Worm (Caenorhabditis elegans) whole organism, L1 larva: Measurements from ENCODE around the gene Y62E10A.23.
A peak's percentile ranks its signal among the peaks of the same experiment; 100 is the strongest.

Source experiments
- C04F5.9 ChIP-seq: sonication (generic microtip); optimal IDR thresholded peaks from 2 replicates; lab custom pipeline; 2016; ENCODE audit warnings: missing genetic modification characterization, missing compliant biosample characterization
- C34B4.2 ChIP-seq: sonication (generic microtip); optimal IDR thresholded peaks from 2 replicates; lab custom pipeline; 2017; ENCODE audit warnings: mild to moderate bottlenecking, missing genetic modification characterization, missing compliant biosample characterization
- aha-1 ChIP-seq: fragments of 150-350 bp; optimal IDR thresholded peaks from 2 replicates; lab custom pipeline; 2014; ENCODE audit warnings: missing biosample characterization, missing genetic modification characterization
- ceh-63 ChIP-seq: fragments of 200-800 bp; sonication (Bioruptor generic); optimal IDR thresholded peaks from 2 replicates; lab custom pipeline; 2018; ENCODE audit warnings: mild to moderate bottlenecking, missing genetic modification characterization, missing compliant biosample characterization
- ces-1 ChIP-seq: fragments of 150-350 bp; optimal IDR thresholded peaks from 2 replicates; lab custom pipeline; 2014; ENCODE audit warnings: missing biosample characterization, missing genetic modification reagents, missing genetic modification characterization
- dsc-1 ChIP-seq: sonication (generic microtip); optimal IDR thresholded peaks from 2 replicates; lab custom pipeline; 2016; ENCODE audit warnings: mild to moderate bottlenecking, missing genetic modification characterization, missing compliant biosample characterization
- efl-1 ChIP-seq, 4 experiments: fragments of 150-350 bp; optimal IDR thresholded peaks in 3 of 4; peaks in 1 of 4; 1 replicate in 1 of 4; 2 replicates in 3 of 4; lab custom pipeline; 2014; ENCODE audit warnings: missing biosample characterization in 2 of 4, missing genetic modification characterization in 2 of 4, missing genetic modification reagents in 2 of 4
- elt-2 ChIP-seq: sonication (generic microtip); optimal IDR thresholded peaks from 2 replicates; lab custom pipeline; 2016; ENCODE audit warnings: missing genetic modification characterization, mild to moderate bottlenecking, inconsistent platforms, missing compliant biosample characterization, missing genetic modification reagents
- elt-3 ChIP-seq, 6 experiments: fragments of 150-350 bp in 1 of 6; sonication (generic microtip); optimal IDR thresholded peaks; 2 replicates each; lab custom pipeline; 2017 to 2018; ENCODE audit warnings: missing biosample characterization in 6 of 6, missing genetic modification characterization in 6 of 6, inconsistent platforms in 1 of 6
- ets-5 ChIP-seq: fragments of 200-800 bp; sonication (Bioruptor generic); IDR thresholded peaks from 2 replicates; pipeline ENCODE4 v1.3.6; 2022; ENCODE audit warnings: missing genetic modification characterization, missing compliant biosample characterization
- fkh-10 ChIP-seq: sonication (generic microtip); optimal IDR thresholded peaks from 2 replicates; lab custom pipeline; 2017; ENCODE audit warnings: missing biosample characterization, missing genetic modification reagents, missing genetic modification characterization
- fkh-4 ChIP-seq: sonication (generic microtip); optimal IDR thresholded peaks from 2 replicates; lab custom pipeline; 2016; ENCODE audit warnings: missing compliant biosample characterization, missing genetic modification characterization, borderline replicate concordance
- grh-1 ChIP-seq: fragments of 200-800 bp; sonication (Bioruptor generic); IDR thresholded peaks from 2 replicates; pipeline ENCODE4 v1.3.6; 2022; ENCODE audit warnings: missing genetic modification reagents, missing genetic modification characterization, missing compliant biosample characterization
- isw-1 ChIP-seq: fragments of 200-800 bp; sonication (Bioruptor generic); IDR thresholded peaks from 2 replicates; pipeline ENCODE4 v1.3.6; 2022; ENCODE audit warnings: missing genetic modification characterization, missing compliant biosample characterization
- lin-35 ChIP-seq, 2 experiments: fragments of 150-350 bp; optimal IDR thresholded peaks; 2 replicates each; lab custom pipeline; 2014; ENCODE audit warnings: missing biosample characterization in 2 of 2, missing genetic modification characterization in 2 of 2, missing genetic modification reagents in 2 of 2
- lir-3 ChIP-seq: sonication (generic microtip); optimal IDR thresholded peaks from 2 replicates; lab custom pipeline; 2016; ENCODE audit warnings: mild to moderate bottlenecking, missing genetic modification characterization, moderate library complexity, missing compliant biosample characterization; ENCODE audit not compliant: poor library complexity
- mdl-1 ChIP-seq, 2 experiments: fragments of 150-350 bp; optimal IDR thresholded peaks; 2 replicates each; lab custom pipeline; 2014 to 2017; ENCODE audit warnings: missing biosample characterization in 2 of 2, missing genetic modification characterization in 2 of 2, inconsistent platforms in 1 of 2
- nhr-11 ChIP-seq: fragments of 150-350 bp; optimal IDR thresholded peaks from 2 replicates; lab custom pipeline; 2014; ENCODE audit warnings: missing biosample characterization, missing genetic modification characterization
- nhr-12 ChIP-seq: sonication (generic microtip); optimal IDR thresholded peaks from 2 replicates; lab custom pipeline; 2017; ENCODE audit warnings: missing biosample characterization, missing genetic modification characterization
- nhr-20 ChIP-seq: sonication (generic microtip); optimal IDR thresholded peaks from 2 replicates; lab custom pipeline; 2016; ENCODE audit warnings: mild to moderate bottlenecking, missing genetic modification characterization, missing compliant biosample characterization
- nhr-71 ChIP-seq: sonication (generic microtip); optimal IDR thresholded peaks from 2 replicates; lab custom pipeline; 2016; ENCODE audit warnings: mild to moderate bottlenecking, missing genetic modification characterization, moderate library complexity, missing compliant biosample characterization
- nhr-76 ChIP-seq: sonication (generic microtip); optimal IDR thresholded peaks from 2 replicates; lab custom pipeline; 2017; ENCODE audit warnings: missing biosample characterization, missing genetic modification characterization
- nhr-84 ChIP-seq: sonication (generic microtip); optimal IDR thresholded peaks from 2 replicates; lab custom pipeline; 2017; ENCODE audit warnings: missing biosample characterization, missing genetic modification characterization
- nhr-85 ChIP-seq: sonication (generic microtip); peaks from one replicate; lab custom pipeline; 2016; ENCODE audit warnings: missing genetic modification characterization, inconsistent platforms, missing compliant biosample characterization
- nhr-90 ChIP-seq: sonication (generic microtip); optimal IDR thresholded peaks from 2 replicates; lab custom pipeline; 2016; ENCODE audit warnings: mild to moderate bottlenecking, missing genetic modification characterization, missing compliant biosample characterization; ENCODE audit not compliant: poor library complexity
- pqm-1 ChIP-seq: sonication (generic microtip); optimal IDR thresholded peaks from 3 replicates; lab custom pipeline; 2017; ENCODE audit warnings: missing biosample characterization, missing genetic modification characterization
- skn-1 ChIP-seq: fragments of 150-350 bp; optimal IDR thresholded peaks from 2 replicates; lab custom pipeline; 2014; ENCODE audit warnings: missing biosample characterization, missing genetic modification characterization
- snu-23 ChIP-seq: sonication (generic microtip); optimal IDR thresholded peaks from 2 replicates; lab custom pipeline; 2016; ENCODE audit warnings: missing genetic modification characterization, missing compliant biosample characterization
- tbx-2 ChIP-seq: sonication (generic microtip); optimal IDR thresholded peaks from 2 replicates; lab custom pipeline; 2016; ENCODE audit warnings: missing genetic modification characterization, missing compliant biosample characterization
- unc-130 ChIP-seq: fragments of 150-350 bp; optimal IDR thresholded peaks from 2 replicates; lab custom pipeline; 2017; ENCODE audit warnings: missing biosample characterization, missing genetic modification characterization, inconsistent platforms
- unc-62 ChIP-seq: fragments of 150-350 bp; optimal IDR thresholded peaks from 2 replicates; lab custom pipeline; 2014; ENCODE audit warnings: missing biosample characterization, missing genetic modification reagents, missing genetic modification characterization
- unc-98 ChIP-seq: fragments of 200-800 bp; sonication (Bioruptor generic); IDR thresholded peaks from 2 replicates; pipeline ENCODE4 v1.3.6; 2022; ENCODE audit warnings: missing genetic modification characterization, missing compliant biosample characterization
- xbp-1 ChIP-seq: sonication (generic microtip); optimal IDR thresholded peaks from 2 replicates; lab custom pipeline; 2016; ENCODE audit warnings: missing genetic modification characterization, missing compliant biosample characterization

The Y62E10A.23 gene

DNA sequence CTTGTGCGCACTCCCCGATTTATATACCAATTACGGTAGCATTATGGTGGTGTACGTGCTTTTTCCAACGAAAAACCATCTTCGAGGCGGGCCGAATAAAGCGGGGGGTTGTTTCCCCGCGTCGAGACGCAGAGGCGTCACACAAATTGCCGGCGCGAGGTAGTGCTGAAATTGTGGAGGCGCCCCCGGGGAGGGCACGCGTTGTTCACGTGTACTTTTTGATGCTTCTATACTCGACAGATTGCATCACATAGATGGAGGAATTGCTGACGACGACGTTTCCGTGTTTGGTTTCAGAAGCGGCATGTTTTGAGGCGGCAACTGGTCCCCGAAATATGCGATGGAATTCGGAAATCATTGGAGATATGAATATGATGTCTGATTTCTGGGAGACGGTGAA lies 9.1 kb downstream of the Y62E10A.23 start (continued):
- TF ChIP-seq skn-1 (tag; lab: Kevin White, UChicago) = peak; percentile 88
- no peak for TF ChIP-seq fkh-4 (tag; lab: Kevin White, UChicago)
- TF ChIP-seq lir-3 (tag; lab: Kevin White, UChicago) = peak; percentile 62
- peak; percentile 66 to 81 for TF ChIP-seq efl-1 (optimal IDR thresholded peaks at IDR 0.05; lab: Kevin White, UChicago)
- TF ChIP-seq efl-1 (GFP tag; optimal IDR thresholded peaks at IDR 0.05 in 1 of 2; lab: Kevin White, UChicago) = peak; percentile 40 to 96
- TF ChIP-seq elt-3 (tag; optimal IDR thresholded peaks at IDR 0.05; lab: Kevin White, UChicago) = peak in 3 of 6 experiments; percentile 36 to 81 (median 74)
- TF ChIP-seq C04F5.9 (tag; lab: Kevin White, UChicago) = no peak
- TF ChIP-seq nhr-12 (tag; lab: Kevin White, UChicago) = no peak
- TF ChIP-seq grh-1 (GFP tag; lab: Robert Waterston, UW) = peak; percentile 76
- TF ChIP-seq pqm-1 (tag; lab: Kevin White, UChicago) = peak; percentile 58
- no peak for TF ChIP-seq nhr-84 (tag; lab: Kevin White, UChicago)
- peak; percentile 79 for TF ChIP-seq xbp-1 (tag; lab: Kevin White, UChicago)
- TF ChIP-seq isw-1 = peak; percentile 63
- no peak for TF ChIP-seq nhr-76 (tag; lab: Kevin White, UChicago)
- TF ChIP-seq tbx-2 (tag; lab: Kevin White, UChicago) = peak; percentile 91
- TF ChIP-seq aha-1 (tag; lab: Kevin White, UChicago) = peak; percentile 93
- no peak for TF ChIP-seq ets-5 (GFP tag; lab: Robert Waterston, UW)
- TF ChIP-seq dsc-1 = peak; percentile 43
- TF ChIP-seq nhr-11 = peak; percentile 36
- TF ChIP-seq snu-23 = peak; percentile 96
- TF ChIP-seq nhr-85 (tag; lab: Kevin White, UChicago) = peak; percentile 96
- TF ChIP-seq ces-1 = no peak

DNA sequence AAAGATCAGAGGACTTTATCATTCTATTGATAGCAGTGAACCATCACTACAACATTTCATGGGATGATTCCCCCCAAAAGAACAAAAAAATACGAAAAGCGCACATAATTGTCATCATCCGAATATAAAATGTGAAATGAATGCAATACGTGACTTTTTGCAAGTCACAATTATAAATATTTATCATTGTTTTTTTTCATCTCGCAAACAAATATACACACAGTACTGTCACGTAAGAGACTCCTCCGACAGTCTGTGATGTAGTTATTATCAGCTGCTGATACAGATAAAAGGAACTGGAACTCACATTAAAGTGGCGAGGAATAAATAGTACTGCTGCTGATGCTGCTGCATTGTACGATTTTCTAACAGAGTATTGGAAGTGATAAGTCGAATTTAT lies 10.3 kb downstream of the Y62E10A.23 start:
- TF ChIP-seq elt-2 (tag; lab: Kevin White, UChicago) (peak; percentile 80), lin-35 (GFP tag; optimal IDR thresholded peaks at IDR 0.05; lab: Kevin White, UChicago) (peak in 1 of 2 experiments; percentile 5), nhr-71 (peak; percentile 27), pqm-1 (tag; lab: Kevin White, UChicago) (no peak), nhr-20 (tag; lab: Kevin White, UChicago) (peak; percentile 18), C34B4.2 (tag; lab: Kevin White, UChicago) (no peak), skn-1 (tag; lab: Kevin White, UChicago) (no peak), nhr-90 (peak; percentile 32), efl-1 (optimal IDR thresholded peaks at IDR 0.05; lab: Kevin White, UChicago) (no peak), efl-1 (GFP tag; optimal IDR thresholded peaks at IDR 0.05 in 1 of 2; lab: Kevin White, UChicago) (peak in 1 of 2 experiments; percentile 54), unc-98 (GFP tag; lab: Robert Waterston, UW) (no peak), unc-130 (tag; lab: Kevin White, UChicago) (no peak), unc-62 (GFP tag; lab: Kevin White, UChicago) (no peak), ceh-63 (GFP tag; lab: Kevin White, UChicago) (no peak), fkh-10 (no peak)

DNA sequence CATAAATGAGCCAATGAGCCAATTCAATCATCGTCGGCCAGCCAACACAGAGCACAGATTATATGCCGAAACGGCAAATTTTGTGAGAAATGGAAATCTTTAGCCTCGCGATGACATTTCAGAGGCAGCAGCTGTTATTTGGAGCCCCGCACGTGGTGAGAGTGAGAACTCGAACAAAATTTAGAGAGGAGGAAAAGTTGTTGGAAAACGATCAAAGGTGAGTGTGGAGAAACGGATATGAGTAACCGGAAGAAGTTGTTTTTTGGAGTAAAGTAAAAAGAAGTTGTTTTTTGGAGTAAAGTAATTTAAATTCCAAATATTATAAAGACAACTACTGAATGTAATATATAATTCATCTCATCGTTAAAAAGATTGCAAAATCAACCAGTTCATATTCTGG lies 12.6 kb downstream of the Y62E10A.23 start, which contains the start of gene Y62E10A.13:
TSS of gene Y62E10A.13 (minus strand) at position 326 of the 400 bp plus-strand sequence.
- TF ChIP-seq mdl-1 (tag; optimal IDR thresholded peaks at IDR 0.05; lab: Kevin White, UChicago) (peak in 1 of 2 experiments; percentile 17), nhr-11 (no peak)

DNA sequence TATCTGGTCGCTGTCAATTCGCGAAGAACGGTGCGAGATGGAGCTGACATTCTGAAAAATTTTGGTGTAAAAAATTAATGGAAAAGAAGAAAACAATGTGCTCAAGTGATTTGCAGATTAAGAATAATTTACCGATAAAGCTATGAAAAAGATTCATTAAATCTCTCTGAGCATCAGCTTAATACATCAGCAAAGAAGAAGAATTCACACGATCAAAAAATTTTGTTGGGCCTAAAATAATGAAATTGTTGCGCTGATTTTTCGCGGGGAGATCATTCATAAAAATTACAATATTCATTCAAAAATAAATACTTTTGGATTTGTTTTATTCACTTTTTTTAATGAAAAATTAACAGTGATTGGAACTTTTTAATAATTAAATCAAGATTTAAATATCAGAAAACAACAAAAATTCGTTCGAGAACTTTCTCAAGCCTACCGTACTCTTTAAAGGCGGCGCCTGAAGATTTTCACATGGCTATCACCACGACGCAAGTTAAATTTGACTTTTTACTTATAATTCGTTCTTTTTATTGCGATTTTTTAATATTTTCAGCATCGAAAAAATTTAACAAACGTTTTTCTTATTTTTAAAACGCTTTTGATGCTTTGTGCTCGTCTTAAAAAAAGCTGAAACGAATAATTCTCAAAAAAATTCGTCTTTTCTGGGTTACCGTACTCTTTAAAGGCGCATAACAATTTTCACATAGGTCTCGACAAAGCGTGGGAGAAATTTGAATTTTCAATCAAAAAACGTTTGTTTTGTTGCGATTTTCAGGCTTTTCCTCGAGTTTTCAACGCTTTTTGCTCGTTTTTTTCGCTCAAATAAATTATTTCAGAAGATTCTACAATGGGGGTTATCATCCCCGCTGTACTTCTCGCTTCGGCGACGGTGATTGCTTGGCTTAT lies 14.6 kb downstream of the Y62E10A.23 start, which contains the start of the genes memi-2 and cyp-31A5:
TSS of gene memi-2 (minus strand) at position 51 of the 909 bp plus-strand sequence.
TSS of gene cyp-31A5 (plus strand) at position 834 of the 909 bp plus-strand sequence.
- TF ChIP-seq snu-23 = no peak
